Worm (Caenorhabditis elegans): Measurements from ENCODE around the gene srv-32.

DNA sequence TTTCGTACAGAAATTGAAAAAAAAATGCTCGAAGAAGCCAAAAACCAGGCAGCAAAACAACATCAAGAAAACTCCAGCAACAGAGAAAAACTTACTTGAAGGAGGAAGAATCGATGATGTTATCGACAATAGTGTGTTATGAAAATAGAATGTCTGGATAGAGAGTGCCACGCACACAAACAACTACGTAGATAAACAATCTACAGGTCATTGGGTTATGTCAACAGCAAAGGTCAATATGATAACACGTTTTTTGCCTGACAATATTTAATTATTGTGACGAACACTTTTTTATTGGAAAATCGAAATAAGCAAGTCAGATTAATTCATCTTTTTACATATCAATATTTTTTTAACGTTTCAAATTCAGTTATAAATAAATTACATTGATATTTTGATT is 2.7 kb downstream of the srv-32 start, which contains the start of gene sams-5:
- TF ChIP-seq ama-1 (optimal IDR thresholded peaks at IDR 0.05): no peak
- no peak for TF ChIP-seq nhr-28 (tag; optimal IDR thresholded peaks at IDR 0.05)
- no peak for TF ChIP-seq unc-62 (GFP tag; optimal IDR thresholded peaks at IDR 0.05)
- TF ChIP-seq nhr-76 (tag; optimal IDR thresholded peaks at IDR 0.05): no peak
- no peak for TF ChIP-seq unc-39 (tag; optimal IDR thresholded peaks at IDR 0.05)
- TF ChIP-seq ztf-11 (tag; optimal IDR thresholded peaks at IDR 0.05): no peak
- no peak for TF ChIP-seq egl-27 (tag; optimal IDR thresholded peaks at IDR 0.05)
